Worm (Caenorhabditis elegans): Measurements from ENCODE around the gene srt-39.

DNA sequence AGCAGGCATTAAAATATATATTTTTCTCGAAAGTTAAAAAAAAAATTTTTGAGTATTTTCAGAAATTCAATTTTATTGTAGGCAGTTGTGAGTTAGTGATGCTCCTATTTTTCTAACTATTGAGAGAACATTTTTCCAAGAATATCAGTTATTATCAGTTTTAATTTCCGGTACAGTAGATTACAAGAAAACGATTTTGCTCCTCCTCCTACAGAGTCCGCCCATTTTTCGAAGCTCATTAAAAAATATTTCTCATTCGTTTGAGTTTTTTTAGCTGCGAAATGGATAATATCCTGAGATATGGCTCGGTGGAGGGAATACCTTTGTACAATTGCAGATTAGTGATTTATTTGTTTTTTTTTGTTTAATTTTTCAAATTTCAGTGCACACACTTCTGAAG lies at the start of gene srt-39:
- TF ChIP-seq aly-2 (tag; optimal IDR thresholded peaks at IDR 0.05): no peak
- no peak for TF ChIP-seq skn-1 (tag; optimal IDR thresholded peaks at IDR 0.05)
- no peak for TF ChIP-seq elt-3 (tag; optimal IDR thresholded peaks at IDR 0.05)
- no peak for TF ChIP-seq nhr-23 (tag; optimal IDR thresholded peaks at IDR 0.05)
- TF ChIP-seq mdl-1 (tag; optimal IDR thresholded peaks at IDR 0.05): no peak
- no peak for TF ChIP-seq nhr-77 (tag; optimal IDR thresholded peaks at IDR 0.05)

Measured in whole organism, L2 larva.